Worm (Caenorhabditis elegans) whole organism, L1 larva: ENCODE results near the gene zig-10.

ENCODE experiments used
- C04F5.9 ChIP-seq: sonication (generic microtip); optimal IDR thresholded peaks from 2 replicates; lab custom pipeline; 2016; ENCODE audit warnings: missing genetic modification characterization, missing compliant biosample characterization
- C34B4.2 ChIP-seq: sonication (generic microtip); optimal IDR thresholded peaks from 2 replicates; lab custom pipeline; 2017; ENCODE audit warnings: mild to moderate bottlenecking, missing genetic modification characterization, missing compliant biosample characterization
- F16B12.6 ChIP-seq: fragments of 150-350 bp; optimal IDR thresholded peaks from 2 replicates; lab custom pipeline; 2014; ENCODE audit warnings: missing biosample characterization, missing genetic modification characterization
- alr-1 ChIP-seq: fragments of 200-800 bp; sonication (Bioruptor generic); optimal IDR thresholded peaks from 2 replicates; lab custom pipeline; 2018; ENCODE audit warnings: borderline replicate concordance, mild to moderate bottlenecking, missing genetic modification characterization, missing compliant biosample characterization
- ama-1 ChIP-seq: fragments of 150-350 bp; optimal IDR thresholded peaks from 2 replicates; lab custom pipeline; 2014
- blmp-1 ChIP-seq: fragments of 150-350 bp; optimal IDR thresholded peaks from 2 replicates; lab custom pipeline; 2014; ENCODE audit warnings: missing biosample characterization, missing genetic modification characterization
- ceh-63 ChIP-seq: fragments of 200-800 bp; sonication (Bioruptor generic); optimal IDR thresholded peaks from 2 replicates; lab custom pipeline; 2018; ENCODE audit warnings: mild to moderate bottlenecking, missing genetic modification characterization, missing compliant biosample characterization
- ceh-8 ChIP-seq: fragments of 200-800 bp; sonication (Bioruptor generic); optimal IDR thresholded peaks from 2 replicates; lab custom pipeline; 2018; ENCODE audit warnings: mild to moderate bottlenecking, missing genetic modification characterization, moderate library complexity, missing compliant biosample characterization
- ceh-82 ChIP-seq, 3 experiments: fragments of 150-350 bp in 1 of 3; sonication (generic microtip) in 2 of 3; optimal IDR thresholded peaks; 2 replicates each; lab custom pipeline; 2014 to 2017; ENCODE audit warnings: missing biosample characterization in 3 of 3, missing genetic modification characterization in 3 of 3
- ceh-90 ChIP-seq: sonication (generic microtip); optimal IDR thresholded peaks from 2 replicates; lab custom pipeline; 2016; ENCODE audit warnings: missing genetic modification characterization, missing compliant biosample characterization
- ces-1 ChIP-seq: fragments of 150-350 bp; optimal IDR thresholded peaks from 2 replicates; lab custom pipeline; 2014; ENCODE audit warnings: missing biosample characterization, missing genetic modification reagents, missing genetic modification characterization
- dpl-1 ChIP-seq, 3 experiments: fragments of 150-350 bp in 2 of 3; sonication (generic microtip) in 1 of 3; optimal IDR thresholded peaks; 2 replicates each; lab custom pipeline; 2014 to 2017; ENCODE audit warnings: missing biosample characterization in 3 of 3, missing genetic modification characterization in 3 of 3, missing genetic modification reagents in 3 of 3
- dsc-1 ChIP-seq: sonication (generic microtip); optimal IDR thresholded peaks from 2 replicates; lab custom pipeline; 2016; ENCODE audit warnings: mild to moderate bottlenecking, missing genetic modification characterization, missing compliant biosample characterization
- efl-1 ChIP-seq, 4 experiments: fragments of 150-350 bp; optimal IDR thresholded peaks in 3 of 4; peaks in 1 of 4; 1 replicate in 1 of 4; 2 replicates in 3 of 4; lab custom pipeline; 2014; ENCODE audit warnings: missing biosample characterization in 2 of 4, missing genetic modification characterization in 2 of 4, missing genetic modification reagents in 2 of 4
- egl-27 ChIP-seq, 2 experiments: fragments of 150-350 bp in 1 of 2; sonication (generic microtip); optimal IDR thresholded peaks; 3 replicates each; lab custom pipeline; 2017 to 2018; ENCODE audit warnings: missing biosample characterization in 2 of 2, missing genetic modification characterization in 2 of 2, missing genetic modification reagents in 2 of 2
- elt-2 ChIP-seq: sonication (generic microtip); optimal IDR thresholded peaks from 2 replicates; lab custom pipeline; 2016; ENCODE audit warnings: missing genetic modification characterization, mild to moderate bottlenecking, inconsistent platforms, missing compliant biosample characterization, missing genetic modification reagents
- ets-5 ChIP-seq: fragments of 200-800 bp; sonication (Bioruptor generic); IDR thresholded peaks from 2 replicates; pipeline ENCODE4 v1.3.6; 2022; ENCODE audit warnings: missing genetic modification characterization, missing compliant biosample characterization
- fkh-10 ChIP-seq: sonication (generic microtip); optimal IDR thresholded peaks from 2 replicates; lab custom pipeline; 2017; ENCODE audit warnings: missing biosample characterization, missing genetic modification reagents, missing genetic modification characterization
- fkh-8 ChIP-seq: sonication (generic microtip); optimal IDR thresholded peaks from 2 replicates; lab custom pipeline; 2016; ENCODE audit warnings: mild to moderate bottlenecking, missing genetic modification characterization, missing compliant biosample characterization
- hlh-4 ChIP-seq: sonication (generic microtip); optimal IDR thresholded peaks from 2 replicates; lab custom pipeline; 2016; ENCODE audit warnings: mild to moderate bottlenecking, missing genetic modification characterization, missing compliant biosample characterization
- hpl-2 ChIP-seq: fragments of 150-350 bp; optimal IDR thresholded peaks from 2 replicates; lab custom pipeline; 2014; ENCODE audit warnings: missing biosample characterization, missing genetic modification reagents, missing genetic modification characterization
- lin-13 ChIP-seq: fragments of 150-350 bp; optimal IDR thresholded peaks from 2 replicates; lab custom pipeline; 2014; ENCODE audit warnings: missing biosample characterization, missing genetic modification reagents, missing genetic modification characterization
- lin-15B ChIP-seq: fragments of 150-350 bp; sonication (generic microtip); optimal IDR thresholded peaks from 3 replicates; lab custom pipeline; 2014; ENCODE audit warnings: missing biosample characterization, missing genetic modification characterization
- mep-1 ChIP-seq: fragments of 150-350 bp; optimal IDR thresholded peaks from 2 replicates; lab custom pipeline; 2014; ENCODE audit warnings: missing biosample characterization, missing genetic modification characterization
- nhr-19 ChIP-seq: fragments of 200-800 bp; sonication (Bioruptor generic); conservative IDR thresholded peaks from 2 replicates; pipeline ENCODE4 v1.3.6; 2022; ENCODE audit warnings: missing genetic modification characterization, missing compliant biosample characterization
- nhr-28 ChIP-seq: fragments of 150-350 bp; optimal IDR thresholded peaks from 2 replicates; lab custom pipeline; 2014; ENCODE audit warnings: missing biosample characterization, missing genetic modification characterization
- nhr-77 ChIP-seq: fragments of 150-350 bp; optimal IDR thresholded peaks from 2 replicates; lab custom pipeline; 2014; ENCODE audit warnings: missing biosample characterization, missing genetic modification characterization
- nhr-85 ChIP-seq: sonication (generic microtip); peaks from one replicate; lab custom pipeline; 2016; ENCODE audit warnings: missing genetic modification characterization, inconsistent platforms, missing compliant biosample characterization
- nhr-90 ChIP-seq: sonication (generic microtip); optimal IDR thresholded peaks from 2 replicates; lab custom pipeline; 2016; ENCODE audit warnings: mild to moderate bottlenecking, missing genetic modification characterization, missing compliant biosample characterization; ENCODE audit not compliant: poor library complexity
- skn-1 ChIP-seq: fragments of 150-350 bp; optimal IDR thresholded peaks from 2 replicates; lab custom pipeline; 2014; ENCODE audit warnings: missing biosample characterization, missing genetic modification characterization
- snu-23 ChIP-seq: sonication (generic microtip); optimal IDR thresholded peaks from 2 replicates; lab custom pipeline; 2016; ENCODE audit warnings: missing genetic modification characterization, missing compliant biosample characterization
- sptf-1 ChIP-seq: fragments of 150-350 bp; optimal IDR thresholded peaks from 2 replicates; lab custom pipeline; 2014; ENCODE audit warnings: missing biosample characterization, missing genetic modification characterization
- swsn-7 ChIP-seq: sonication (generic microtip); optimal IDR thresholded peaks from 2 replicates; lab custom pipeline; 2016; ENCODE audit warnings: missing genetic modification characterization, missing compliant biosample characterization
- unc-130 ChIP-seq: fragments of 150-350 bp; optimal IDR thresholded peaks from 2 replicates; lab custom pipeline; 2017; ENCODE audit warnings: missing biosample characterization, missing genetic modification characterization, inconsistent platforms
- vab-15 ChIP-seq: sonication (generic microtip); optimal IDR thresholded peaks from 2 replicates; lab custom pipeline; 2017; ENCODE audit warnings: missing genotype, mild to moderate bottlenecking, missing genetic modification characterization, missing compliant biosample characterization
- xbp-1 ChIP-seq: sonication (generic microtip); optimal IDR thresholded peaks from 2 replicates; lab custom pipeline; 2016; ENCODE audit warnings: missing genetic modification characterization, missing compliant biosample characterization
- zag-1 ChIP-seq: fragments of 150-350 bp; optimal IDR thresholded peaks from 2 replicates; lab custom pipeline; 2014; ENCODE audit warnings: missing biosample characterization, missing genetic modification characterization
- zip-4 ChIP-seq: fragments of 200-800 bp; sonication (Bioruptor generic); optimal IDR thresholded peaks from 2 replicates; lab custom pipeline; 2018; ENCODE audit warnings: mild to moderate bottlenecking, missing genetic modification characterization, moderate library complexity, missing compliant biosample characterization

The zig-10 gene

DNA sequence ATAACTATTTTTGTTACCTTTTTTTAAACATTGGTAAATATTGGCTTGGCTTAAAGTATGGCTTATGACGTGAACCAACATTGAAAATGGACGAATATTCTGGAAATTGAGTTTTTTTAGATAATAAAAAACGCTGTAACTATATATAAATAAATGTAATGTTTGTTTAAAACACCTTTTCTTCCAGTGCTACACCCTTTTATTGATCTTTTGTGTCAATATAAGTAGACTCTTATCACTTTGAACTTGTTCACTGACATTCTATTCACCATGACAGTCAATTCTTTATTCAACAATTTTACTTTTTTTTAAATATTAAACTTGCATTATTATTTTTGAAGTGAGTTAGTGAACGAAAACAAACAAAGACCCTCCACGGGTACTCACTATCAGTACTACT lies 4.7 kb downstream of the zig-10 start, which contains the start of gene T25D10.1:
T25D10.1 (plus strand) TSS at position 169 of the 400 bp plus-strand sequence.
- TF ChIP-seq dsc-1 (tag; lab: Kevin White, UChicago) (no peak), nhr-19 (GFP tag; lab: Robert Waterston, UW) (no peak), C34B4.2 (tag; lab: Kevin White, UChicago) (no peak), elt-2 (tag; lab: Kevin White, UChicago) (peak; percentile 37), nhr-90 (no peak), ceh-82 (tag; optimal IDR thresholded peaks at IDR 0.05; lab: Kevin White, UChicago) (no peak), skn-1 (tag; lab: Kevin White, UChicago) (no peak)

DNA sequence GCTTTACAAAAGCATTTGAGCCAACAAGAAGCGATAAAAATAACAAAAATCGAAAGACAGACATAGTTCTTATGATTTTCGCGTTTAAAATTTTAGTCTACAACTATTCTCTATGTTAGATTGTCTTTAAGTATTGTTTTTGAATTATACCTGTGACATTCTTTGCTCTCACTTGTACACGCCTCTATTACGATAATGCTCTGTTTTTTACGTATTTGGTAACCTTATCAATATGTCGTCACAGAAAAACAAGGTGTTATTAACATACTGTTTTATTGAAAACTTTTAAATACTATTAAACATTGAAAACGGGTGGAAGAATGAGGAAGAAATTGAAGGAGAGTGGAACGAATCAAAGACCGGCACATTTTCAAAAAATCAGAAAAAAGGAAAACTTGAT lies 8.8 kb downstream of the zig-10 start, which contains the start of gene spp-11:
spp-11 (minus strand) TSS at position 101 of the 400 bp plus-strand sequence.
- no peak for TF ChIP-seq hpl-2 (GFP tag; lab: Kevin White, UChicago)
- TF ChIP-seq nhr-28 (tag; lab: Kevin White, UChicago): no peak
- no peak for TF ChIP-seq nhr-90
- TF ChIP-seq ets-5: no peak
- TF ChIP-seq unc-130 (tag; lab: Kevin White, UChicago): no peak
- no peak for TF ChIP-seq xbp-1 (tag; lab: Kevin White, UChicago)
- no peak for TF ChIP-seq lin-13 (GFP tag; lab: Kevin White, UChicago)
- TF ChIP-seq fkh-10 (GFP tag; lab: Kevin White, UChicago): no peak
- no peak for TF ChIP-seq sptf-1 (tag; lab: Kevin White, UChicago)
- TF ChIP-seq hlh-4 (tag; lab: Kevin White, UChicago): no peak
- TF ChIP-seq ceh-8: no peak
- no peak for TF ChIP-seq egl-27 (tag; optimal IDR thresholded peaks at IDR 0.05; lab: Kevin White, UChicago)
- no peak for TF ChIP-seq zag-1 (tag; lab: Kevin White, UChicago)
- no peak for TF ChIP-seq nhr-77 (tag; lab: Kevin White, UChicago)
- TF ChIP-seq ces-1 (GFP tag; lab: Kevin White, UChicago): no peak
- TF ChIP-seq dsc-1 (tag; lab: Kevin White, UChicago): no peak
- TF ChIP-seq zip-4 (GFP tag; lab: Kevin White, UChicago): no peak
- TF ChIP-seq mep-1 (tag; lab: Kevin White, UChicago): no peak

ce11 chrII:6409098-6409497 lies 10.6 kb downstream of the zig-10 start:
- peak; percentile 45 for TF ChIP-seq blmp-1
- no peak for TF ChIP-seq alr-1
- no peak for TF ChIP-seq zag-1 (tag; lab: Kevin White, UChicago)

DNA sequence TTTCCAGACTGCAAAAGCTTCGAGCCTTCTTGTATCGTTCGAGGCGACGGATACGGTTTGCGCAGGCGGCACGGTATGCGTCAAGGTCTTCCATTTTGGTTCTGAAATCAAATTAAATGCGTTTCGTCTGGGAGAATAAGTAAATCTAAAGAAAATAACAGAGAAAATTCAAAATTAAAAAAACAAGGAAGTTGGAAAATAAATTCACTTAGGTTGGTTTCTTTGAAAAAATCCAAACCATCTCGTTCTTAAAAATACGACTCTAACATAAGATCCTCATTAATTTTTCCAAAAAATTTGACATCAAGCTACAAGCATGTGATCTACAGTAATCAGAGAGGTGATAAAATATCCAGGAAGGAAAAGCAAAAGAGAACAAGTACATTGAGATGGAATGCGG lies 11.7 kb downstream of the zig-10 start, which contains the start of gene T25D10.4:
T25D10.4 (minus strand) TSS at position 101 of the 400 bp plus-strand sequence.
- TF ChIP-seq lin-15B (tag; lab: Kevin White, UChicago): no peak
- no peak for TF ChIP-seq xbp-1 (tag; lab: Kevin White, UChicago)
- TF ChIP-seq fkh-10 (GFP tag; lab: Kevin White, UChicago): no peak
- TF ChIP-seq, all 84 proteins: peak for 0

- TF ChIP-seq dpl-1 (GFP tag; optimal IDR thresholded peaks at IDR 0.05; lab: Kevin White, UChicago) (no peak), ceh-63 (no peak), mep-1 (tag; lab: Kevin White, UChicago) (no peak), vab-15 (tag; lab: Kevin White, UChicago) (no peak), unc-130 (tag; lab: Kevin White, UChicago) (no peak), fkh-10 (GFP tag; lab: Kevin White, UChicago) (no peak), swsn-7 (tag; lab: Kevin White, UChicago) (no peak), nhr-85 (tag; lab: Kevin White, UChicago) (no peak), efl-1 (optimal IDR thresholded peaks at IDR 0.05; lab: Kevin White, UChicago) (no peak), efl-1 (GFP tag; optimal IDR thresholded peaks at IDR 0.05 in 1 of 2; lab: Kevin White, UChicago) (peak in 1 of 2 experiments; percentile 43), C04F5.9 (tag; lab: Kevin White, UChicago) (no peak), ceh-90 (tag; lab: Kevin White, UChicago) (no peak), ama-1 (lab: Kevin White, UChicago) (no peak), fkh-8 (tag; lab: Kevin White, UChicago) (no peak), F16B12.6 (tag; lab: Kevin White, UChicago) (no peak), snu-23 (GFP tag; lab: Kevin White, UChicago) (no peak), blmp-1 (peak; percentile 1)
Observed at ce11 chrII:6411660-6412451, 13.3 kb downstream of the zig-10 start.
